Worm (Caenorhabditis elegans) whole organism, late embryonic: Measurements from ENCODE around the gene Y71H2B.11.
"Not testable (repeated sequence)": the region's sequence is repeated elsewhere in the genome, so short reads cannot be mapped to it uniquely, and the experiment has no call there.

Source experiments
- C08G9.2 ChIP-seq: sonication (generic microtip); optimal IDR thresholded peaks from 2 replicates; lab custom pipeline; 2016; ENCODE audit warnings: mild to moderate bottlenecking, missing genetic modification characterization, moderate library complexity, missing compliant biosample characterization
- F13H6.1 ChIP-seq: sonication (generic microtip); optimal IDR thresholded peaks from 2 replicates; lab custom pipeline; 2016; ENCODE audit warnings: missing genetic modification characterization, missing compliant biosample characterization
- K02D7.2 ChIP-seq: sonication (generic microtip); optimal IDR thresholded peaks from 2 replicates; lab custom pipeline; 2017; ENCODE audit warnings: mild to moderate bottlenecking, missing genetic modification characterization, missing compliant biosample characterization
- T23F11.4 ChIP-seq: fragments of 200-800 bp; sonication (Bioruptor generic); optimal IDR thresholded peaks from 2 replicates; lab custom pipeline; 2018; ENCODE audit warnings: mild to moderate bottlenecking, missing genetic modification characterization, missing compliant biosample characterization
- ceh-19 ChIP-seq: fragments of 200-800 bp; sonication (Bioruptor generic); optimal IDR thresholded peaks from 2 replicates; lab custom pipeline; 2018; ENCODE audit warnings: mild to moderate bottlenecking, missing genetic modification characterization, missing compliant biosample characterization
- ceh-22 ChIP-seq: sonication (generic microtip); optimal IDR thresholded peaks from 2 replicates; lab custom pipeline; 2017; ENCODE audit warnings: missing biosample characterization, missing genetic modification characterization
- ceh-24 ChIP-seq: sonication (generic microtip); optimal IDR thresholded peaks from 2 replicates; lab custom pipeline; 2016; ENCODE audit warnings: mild to moderate bottlenecking, missing genetic modification characterization, missing compliant biosample characterization
- ceh-30 ChIP-seq: fragments of 150-350 bp; optimal IDR thresholded peaks from 2 replicates; lab custom pipeline; 2014; ENCODE audit warnings: missing biosample characterization, missing genetic modification characterization
- ceh-34 ChIP-seq: sonication (generic microtip); optimal IDR thresholded peaks from 2 replicates; lab custom pipeline; 2016; ENCODE audit warnings: mild to moderate bottlenecking, missing genetic modification characterization, missing compliant biosample characterization
- ceh-45 ChIP-seq: fragments of 200-800 bp; sonication (Bioruptor generic); IDR thresholded peaks from 2 replicates; pipeline ENCODE4 v1.3.6; 2022; ENCODE audit warnings: missing genetic modification reagents, missing genetic modification characterization, missing compliant biosample characterization
- ceh-6 ChIP-seq: fragments of 200-800 bp; sonication (Bioruptor generic); optimal IDR thresholded peaks from 2 replicates; lab custom pipeline; 2018; ENCODE audit warnings: mild to moderate bottlenecking, missing genetic modification characterization, missing compliant biosample characterization
- ceh-9 ChIP-seq: sonication (generic microtip); optimal IDR thresholded peaks from 2 replicates; lab custom pipeline; 2016; ENCODE audit warnings: mild to moderate bottlenecking, missing genetic modification characterization, inconsistent platforms, missing compliant biosample characterization
- che-1 ChIP-seq: sonication (generic microtip); optimal IDR thresholded peaks from 2 replicates; lab custom pipeline; 2016; ENCODE audit warnings: mild to moderate bottlenecking, missing genetic modification characterization, missing compliant biosample characterization
- dmd-4 ChIP-seq: sonication (generic microtip); optimal IDR thresholded peaks from 2 replicates; lab custom pipeline; 2016; ENCODE audit warnings: borderline replicate concordance, missing genetic modification characterization, missing compliant biosample characterization
- elt-4 ChIP-seq: sonication (generic microtip); optimal IDR thresholded peaks from 2 replicates; lab custom pipeline; 2016; ENCODE audit warnings: missing genetic modification characterization, missing compliant biosample characterization
- eyg-1 ChIP-seq: sonication (generic microtip); optimal IDR thresholded peaks from 2 replicates; lab custom pipeline; 2016; ENCODE audit warnings: missing genotype, missing genetic modification characterization, missing compliant biosample characterization
- gmeb-2 ChIP-seq: sonication (generic microtip); optimal IDR thresholded peaks from 2 replicates; lab custom pipeline; 2016; ENCODE audit warnings: missing genetic modification characterization, inconsistent platforms, missing compliant biosample characterization
- hlh-13 ChIP-seq: fragments of 200-800 bp; sonication (Bioruptor generic); optimal IDR thresholded peaks from 2 replicates; lab custom pipeline; 2018; ENCODE audit warnings: mild to moderate bottlenecking, missing genetic modification characterization, missing compliant biosample characterization
- hlh-6 ChIP-seq: sonication (generic microtip); optimal IDR thresholded peaks from 2 replicates; lab custom pipeline; 2016; ENCODE audit warnings: missing genotype, missing genetic modification characterization, missing compliant biosample characterization
- hlh-8 ChIP-seq: sonication (generic microtip); optimal IDR thresholded peaks from 2 replicates; lab custom pipeline; 2016; ENCODE audit warnings: missing genotype, missing genetic modification characterization, missing compliant biosample characterization
- npax-4 ChIP-seq: sonication (generic microtip); optimal IDR thresholded peaks from 2 replicates; lab custom pipeline; 2016; ENCODE audit warnings: missing genetic modification characterization, missing compliant biosample characterization
- odd-2 ChIP-seq: sonication (generic microtip); optimal IDR thresholded peaks from 2 replicates; lab custom pipeline; 2017; ENCODE audit warnings: antibody characterized with exemption, mild to moderate bottlenecking, missing genetic modification characterization, missing compliant biosample characterization
- pax-1 ChIP-seq: fragments of 150-350 bp; optimal IDR thresholded peaks from 2 replicates; lab custom pipeline; 2014; ENCODE audit warnings: missing biosample characterization, missing genetic modification characterization
- pha-4 ChIP-seq: fragments of 150-350 bp; optimal IDR thresholded peaks from 2 replicates; lab custom pipeline; 2018; ENCODE audit warnings: missing biosample characterization, missing genetic modification reagents, missing genetic modification characterization
- pros-1 ChIP-seq: fragments of 150-350 bp; optimal IDR thresholded peaks from 2 replicates; lab custom pipeline; 2014; ENCODE audit warnings: missing biosample characterization, missing genetic modification reagents, missing genetic modification characterization
- ref-2 ChIP-seq: sonication (generic microtip); optimal IDR thresholded peaks from 2 replicates; lab custom pipeline; 2016; ENCODE audit warnings: missing genetic modification characterization, missing compliant biosample characterization
- sdc-2 ChIP-seq: sonication (generic microtip); optimal IDR thresholded peaks from 2 replicates; lab custom pipeline; 2016; ENCODE audit warnings: missing genotype, missing genetic modification characterization, missing compliant biosample characterization
- sox-2 ChIP-seq: fragments of 200-800 bp; sonication (Bioruptor generic); IDR thresholded peaks from 2 replicates; pipeline ENCODE4 v1.3.6; 2022; ENCODE audit warnings: missing genetic modification reagents, missing genetic modification characterization, missing compliant biosample characterization
- tbx-7 ChIP-seq: sonication (generic microtip); optimal IDR thresholded peaks from 2 replicates; lab custom pipeline; 2016; ENCODE audit warnings: missing genotype, missing genetic modification characterization, missing compliant biosample characterization
- ttx-3 ChIP-seq: sonication (generic microtip); optimal IDR thresholded peaks from 2 replicates; lab custom pipeline; 2016; ENCODE audit warnings: missing genetic modification reagents, missing genetic modification characterization, missing compliant biosample characterization
- unc-3 ChIP-seq, 2 experiments: fragments of 200-800 bp in 1 of 2; sonication (Bioruptor generic) in 1 of 2; sonication (generic microtip) in 1 of 2; conservative IDR thresholded peaks in 1 of 2; optimal IDR thresholded peaks in 1 of 2; 2 replicates each; pipeline versions ENCODE4 v1.3.6 to Lab custom; 2016 to 2022; ENCODE audit warnings: missing compliant biosample characterization in 2 of 2, missing genetic modification characterization in 2 of 2, missing genetic modification reagents in 1 of 2
- unc-86 ChIP-seq: sonication (generic microtip); optimal IDR thresholded peaks from 2 replicates; lab custom pipeline; 2016; ENCODE audit warnings: missing genetic modification characterization, missing compliant biosample characterization
- zip-5 ChIP-seq: sonication (generic microtip); optimal IDR thresholded peaks from 2 replicates; lab custom pipeline; 2016; ENCODE audit warnings: missing genetic modification characterization, missing compliant biosample characterization

Y71H2B.11 gene

DNA sequence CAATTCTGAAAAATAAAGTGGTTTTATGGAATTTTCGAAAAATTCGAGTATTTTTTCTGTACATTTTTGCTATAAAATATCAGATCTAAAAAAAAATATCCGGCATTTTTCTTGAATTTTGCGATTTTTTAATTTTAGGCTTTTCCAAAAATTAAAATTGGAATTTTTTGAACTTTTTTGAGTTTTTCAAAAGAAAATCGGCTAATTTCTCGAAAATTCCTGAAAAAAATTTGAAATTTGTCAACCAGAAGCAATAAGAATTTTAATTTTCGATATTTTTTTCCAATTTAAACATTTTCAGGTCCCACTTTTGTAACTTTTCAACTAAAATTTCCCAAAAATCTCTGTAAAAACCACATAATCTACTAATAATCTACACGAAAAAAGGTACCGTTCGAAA, at the start of gene Y71H2B.11:
Gene Y71H2B.11, plus strand, starts transcription at position 301 of the 400 bp plus-strand sequence.
- TF ChIP-seq hlh-8 (tag; lab: Kevin White, UChicago) (no peak), pha-4 (tag; lab: Kevin White, UChicago) (no peak), pros-1 (tag; lab: Kevin White, UChicago) (no peak), gmeb-2 (tag; lab: Kevin White, UChicago) (no peak), ceh-19 (GFP tag; lab: Kevin White, UChicago) (no peak), npax-4 (tag; lab: Kevin White, UChicago) (no peak), hlh-13 (GFP tag; lab: Kevin White, UChicago) (no peak), unc-3 (GFP tag; conservative IDR thresholded peaks at IDR 0.05; lab: Robert Waterston, UW) (no peak), unc-3 (tag; optimal IDR thresholded peaks at IDR 0.05; lab: Kevin White, UChicago) (no peak), ceh-9 (tag; lab: Kevin White, UChicago) (no peak), ceh-22 (tag; lab: Kevin White, UChicago) (no peak)

DNA sequence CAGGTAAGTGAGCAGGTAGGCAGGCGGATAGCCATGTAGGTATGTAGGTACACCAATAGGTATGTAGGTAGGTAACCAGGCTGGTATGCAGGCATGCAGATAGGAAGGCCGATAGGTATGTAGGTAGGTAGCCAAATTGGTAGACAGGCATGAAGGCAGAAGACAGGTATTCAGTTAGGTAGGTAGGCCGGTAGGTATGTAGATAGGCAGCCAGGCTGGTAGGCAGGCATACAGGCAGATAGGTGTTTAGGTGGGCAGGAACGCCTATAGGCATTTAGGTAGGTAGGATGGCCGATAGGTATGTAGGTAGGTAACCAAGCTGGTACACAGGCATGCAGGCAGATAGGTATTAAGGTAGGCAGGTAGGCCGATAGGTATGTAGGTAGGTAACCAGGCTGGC, 43.0 kb upstream of the Y71H2B.11 start:
- TF ChIP-seq ceh-45 (no peak), unc-3 (GFP tag; conservative IDR thresholded peaks at IDR 0.05; lab: Robert Waterston, UW) (no peak), unc-3 (tag; optimal IDR thresholded peaks at IDR 0.05; lab: Kevin White, UChicago) (no peak), hlh-6 (tag; lab: Kevin White, UChicago) (peak; percentile 29), elt-4 (peak; percentile 22), C08G9.2 (tag; lab: Kevin White, UChicago) (peak; percentile 40), sdc-2 (tag; lab: Kevin White, UChicago) (peak; percentile 29), F13H6.1 (tag; lab: Kevin White, UChicago) (no peak)

DNA sequence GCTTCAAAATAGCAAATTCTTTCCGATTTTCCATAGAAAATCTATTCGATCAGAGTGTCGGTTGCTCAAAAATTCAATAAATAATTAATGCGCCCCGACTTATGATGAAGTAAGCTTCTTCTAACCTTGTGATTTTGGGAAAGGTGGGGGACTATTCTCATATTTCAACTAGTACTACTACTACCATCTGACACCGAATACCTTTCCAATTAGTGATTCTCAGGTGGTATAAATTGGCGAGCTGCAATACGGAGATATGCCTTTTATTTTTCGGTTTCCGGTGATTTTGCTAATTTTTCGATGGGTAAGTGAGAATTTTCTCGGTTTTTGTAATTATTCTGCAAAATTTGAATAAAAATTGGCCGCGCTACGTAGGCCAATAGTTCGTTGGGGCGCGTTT, 42.4 kb upstream of the Y71H2B.11 start, which contains the start of gene nhr-239:
Gene nhr-239, plus strand, starts transcription at position 301 of the 400 bp plus-strand sequence.
- TF ChIP-seq dmd-4 (tag; lab: Kevin White, UChicago) (no peak), K02D7.2 (tag; lab: Kevin White, UChicago) (no peak), gmeb-2 (tag; lab: Kevin White, UChicago) (no peak)
- TF ChIP-seq, all 69 proteins: peak for 0

DNA sequence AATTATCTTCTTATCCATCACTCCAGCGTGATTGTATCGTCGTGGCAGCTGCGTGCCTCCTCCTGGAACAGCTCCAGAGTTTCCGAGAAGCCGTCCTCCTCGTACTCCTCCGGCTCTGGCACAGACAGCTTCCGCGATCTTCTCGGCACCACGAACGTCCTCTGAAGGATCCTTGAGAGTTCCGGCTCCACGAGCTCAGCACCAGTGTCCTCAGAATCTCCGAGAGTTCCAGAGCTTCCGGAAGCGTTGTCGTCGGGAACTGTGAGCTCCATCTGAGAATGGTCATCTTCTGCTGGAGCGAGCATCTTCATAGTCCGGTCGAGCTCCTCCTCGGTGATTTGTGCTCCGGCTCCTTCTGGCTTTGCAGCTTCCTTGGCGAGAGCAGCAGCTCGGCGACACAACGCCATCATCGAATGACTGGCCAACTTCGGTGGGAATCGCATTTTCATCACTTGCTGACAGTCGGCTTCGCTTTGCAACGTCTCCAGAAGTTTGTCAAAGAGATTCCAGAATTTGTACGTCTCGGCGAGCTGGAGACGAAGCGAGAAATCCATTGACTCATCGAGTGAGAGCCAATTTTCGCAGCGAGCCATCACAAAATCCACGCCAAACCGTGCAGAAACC, 40.6 kb upstream of the Y71H2B.11 start:
- no peak for TF ChIP-seq odd-2
- no peak for TF ChIP-seq ttx-3
- TF ChIP-seq ceh-24 (tag; lab: Kevin White, UChicago), result no peak
- no peak for TF ChIP-seq pha-4 (tag; lab: Kevin White, UChicago)
- no peak for TF ChIP-seq ceh-6 (GFP tag; lab: Kevin White, UChicago)
- TF ChIP-seq ref-2 (tag; lab: Kevin White, UChicago), result no peak
- TF ChIP-seq sox-2 (GFP tag; lab: Robert Waterston, UW), result no peak
- no peak for TF ChIP-seq hlh-8 (tag; lab: Kevin White, UChicago)

DNA sequence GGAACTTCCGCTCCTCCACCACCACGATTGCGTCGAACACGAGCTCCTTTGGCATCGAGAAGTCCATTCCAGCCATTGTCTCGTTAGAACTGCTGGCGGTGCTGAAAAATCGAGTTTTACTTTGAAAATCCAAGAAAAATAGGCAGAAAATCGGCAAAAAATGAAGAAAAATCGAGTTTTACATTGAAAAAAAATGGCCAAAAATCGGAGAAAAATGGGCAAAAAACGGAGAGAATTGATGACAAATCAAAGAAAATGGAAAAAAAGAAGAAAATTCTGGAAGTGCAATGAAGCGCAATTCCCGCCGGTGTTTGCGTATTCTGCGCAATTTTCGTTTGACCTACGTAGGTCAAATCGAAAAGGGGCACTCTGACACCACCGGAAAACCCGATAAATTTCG, 39.9 kb upstream of the Y71H2B.11 start, which contains the start of gene Y54F10AM.11:
Gene Y54F10AM.11, minus strand, starts transcription at position 101 of the 400 bp plus-strand sequence.
- not testable (repeated sequence) for TF ChIP-seq eyg-1 (tag; lab: Kevin White, UChicago); hlh-13 (GFP tag; lab: Kevin White, UChicago); ceh-30 (tag; lab: Kevin White, UChicago)

DNA sequence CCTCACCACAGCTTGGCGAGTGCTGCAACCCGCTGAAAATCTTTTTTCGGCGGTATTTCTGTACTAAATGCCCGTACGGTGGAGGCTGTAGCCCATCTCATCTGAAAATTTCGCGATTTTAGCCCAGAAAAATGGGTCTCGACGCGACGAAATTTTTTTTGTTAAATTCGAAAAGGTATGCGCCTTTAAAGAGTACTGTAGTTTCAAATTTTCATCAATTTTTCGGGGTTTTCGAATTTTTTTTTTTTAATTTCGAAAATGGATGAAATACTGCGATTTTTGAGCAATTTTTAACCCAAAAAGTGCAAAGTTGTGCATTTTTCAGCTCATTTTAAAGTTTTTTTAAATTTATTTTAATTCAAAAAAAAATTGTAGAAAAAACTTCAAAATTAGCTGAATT, 32.3 kb upstream of the Y71H2B.11 start, which contains the start of gene Y54F10AR.2:
Gene Y54F10AR.2, minus strand, starts transcription at position 101 of the 400 bp plus-strand sequence.
- no peak for TF ChIP-seq eyg-1 (tag; lab: Kevin White, UChicago)
- no peak for TF ChIP-seq ceh-34 (tag; lab: Kevin White, UChicago)
- no peak for TF ChIP-seq zip-5 (tag; lab: Kevin White, UChicago)
- no peak for TF ChIP-seq ceh-45
- no peak for TF ChIP-seq T23F11.4 (GFP tag; lab: Kevin White, UChicago)
- no peak for TF ChIP-seq K02D7.2 (tag; lab: Kevin White, UChicago)
- TF ChIP-seq pax-1 (tag; lab: Kevin White, UChicago), result no peak
- no peak for TF ChIP-seq F13H6.1 (tag; lab: Kevin White, UChicago)
- TF ChIP-seq npax-4 (tag; lab: Kevin White, UChicago), result no peak
- no peak for TF ChIP-seq unc-86 (tag; lab: Kevin White, UChicago)
- no peak for TF ChIP-seq ceh-22 (tag; lab: Kevin White, UChicago)
- TF ChIP-seq ref-2 (tag; lab: Kevin White, UChicago), result no peak
- no peak for TF ChIP-seq elt-4
- TF ChIP-seq unc-3 (GFP tag; conservative IDR thresholded peaks at IDR 0.05; lab: Robert Waterston, UW), result no peak
- no peak for TF ChIP-seq unc-3 (tag; optimal IDR thresholded peaks at IDR 0.05; lab: Kevin White, UChicago)
- no peak for TF ChIP-seq che-1 (tag; lab: Kevin White, UChicago)
- no peak for TF ChIP-seq tbx-7 (tag; lab: Kevin White, UChicago)
